Worm (Caenorhabditis elegans) whole organism, young adult: Measurements from ENCODE around the gene plk-3.

ENCODE experiments used
- B0035.1 ChIP-seq: sonication (generic microtip); optimal IDR thresholded peaks from 2 replicates; lab custom pipeline; 2016; ENCODE audit warnings: missing genetic modification characterization, mild to moderate bottlenecking, missing compliant biosample characterization, missing genotype, missing genetic modification reagents
- F52B5.7 ChIP-seq: sonication (generic microtip); optimal IDR thresholded peaks from 2 replicates; lab custom pipeline; 2016; ENCODE audit warnings: mild to moderate bottlenecking, missing genetic modification characterization, missing compliant biosample characterization
- K11D2.4 ChIP-seq: fragments of 200-800 bp; sonication (Bioruptor generic); IDR thresholded peaks from 2 replicates; pipeline ENCODE4 v1.3.6; 2022; ENCODE audit warnings: missing genetic modification reagents, missing genetic modification characterization, missing compliant biosample characterization
- T07F8.4 ChIP-seq: sonication (generic microtip); optimal IDR thresholded peaks from 2 replicates; lab custom pipeline; 2016; ENCODE audit warnings: mild to moderate bottlenecking, missing genetic modification characterization, moderate library complexity, missing compliant biosample characterization
- T26A5.8 ChIP-seq: sonication (generic microtip); optimal IDR thresholded peaks from 2 replicates; lab custom pipeline; 2016; ENCODE audit warnings: missing genetic modification characterization, missing compliant biosample characterization
- Y67H2A.10 ChIP-seq: fragments of 200-800 bp; sonication (Bioruptor generic); conservative IDR thresholded peaks from 2 replicates; pipeline ENCODE4 v1.3.6; 2022; ENCODE audit warnings: missing genetic modification reagents, missing genetic modification characterization, missing compliant biosample characterization
- ama-1 ChIP-seq, 3 experiments: fragments of 150-350 bp in 1 of 3; sonication (generic microtip) in 2 of 3; optimal IDR thresholded peaks; 2 replicates each; lab custom pipeline; 2014 to 2018; ENCODE audit warnings: missing biosample characterization in 2 of 3, missing genetic modification characterization in 2 of 3, missing genetic modification reagents in 2 of 3
- atf-7 ChIP-seq: sonication (generic microtip); optimal IDR thresholded peaks from 2 replicates; lab custom pipeline; 2017; ENCODE audit warnings: mild to moderate bottlenecking, missing genetic modification characterization, missing compliant biosample characterization
- athp-1 ChIP-seq: sonication (generic microtip); optimal IDR thresholded peaks from 2 replicates; lab custom pipeline; 2017; ENCODE audit warnings: mild to moderate bottlenecking, missing genetic modification characterization, missing compliant biosample characterization
- attf-3 ChIP-seq: fragments of 200-800 bp; sonication (Bioruptor generic); conservative IDR thresholded peaks from 2 replicates; pipeline ENCODE4 v1.3.6; 2022; ENCODE audit warnings: missing genetic modification reagents, missing genetic modification characterization, missing compliant biosample characterization
- attf-5 ChIP-seq: fragments of 200-800 bp; sonication (Bioruptor generic); optimal IDR thresholded peaks from 2 replicates; lab custom pipeline; 2018; ENCODE audit warnings: mild to moderate bottlenecking, missing genetic modification characterization, missing compliant biosample characterization
- ccch-3 ChIP-seq: fragments of 200-800 bp; sonication (Bioruptor generic); optimal IDR thresholded peaks from 2 replicates; lab custom pipeline; 2018; ENCODE audit warnings: mild to moderate bottlenecking, missing genetic modification characterization, missing compliant biosample characterization
- ceh-100 ChIP-seq: fragments of 200-800 bp; sonication (Bioruptor generic); IDR thresholded peaks from 2 replicates; pipeline ENCODE4 v1.3.6; 2022; ENCODE audit warnings: missing genetic modification reagents, missing genetic modification characterization, missing compliant biosample characterization
- ceh-27 ChIP-seq: fragments of 200-800 bp; sonication (Bioruptor generic); optimal IDR thresholded peaks from 2 replicates; lab custom pipeline; 2018; ENCODE audit warnings: mild to moderate bottlenecking, missing genetic modification characterization, moderate library complexity, missing compliant biosample characterization
- ceh-40 ChIP-seq: fragments of 200-800 bp; sonication (Bioruptor generic); IDR thresholded peaks from 2 replicates; pipeline ENCODE4 v1.3.6; 2022; ENCODE audit warnings: missing genetic modification characterization, missing compliant biosample characterization
- ceh-58 ChIP-seq: fragments of 200-800 bp; sonication (Bioruptor generic); IDR thresholded peaks from 2 replicates; pipeline ENCODE4 v1.3.6; 2022; ENCODE audit warnings: missing genetic modification characterization, missing compliant biosample characterization
- die-1 ChIP-seq: sonication (generic microtip); optimal IDR thresholded peaks from 2 replicates; lab custom pipeline; 2016; ENCODE audit warnings: missing genotype, mild to moderate bottlenecking, missing genetic modification characterization, missing compliant biosample characterization
- dox-1 ChIP-seq: fragments of 200-800 bp; sonication (Bioruptor generic); IDR thresholded peaks from 2 replicates; pipeline ENCODE4 v1.3.6; 2022; ENCODE audit warnings: missing genetic modification reagents, missing genetic modification characterization, missing compliant biosample characterization
- dpff-1 ChIP-seq: sonication (generic microtip); optimal IDR thresholded peaks from 2 replicates; lab custom pipeline; 2017; ENCODE audit warnings: mild to moderate bottlenecking, missing genetic modification characterization, missing compliant biosample characterization
- efl-1 ChIP-seq: fragments of 150-350 bp; optimal IDR thresholded peaks from 2 replicates; lab custom pipeline; 2014; ENCODE audit warnings: missing biosample characterization, missing genetic modification reagents, missing genetic modification characterization
- egl-44 ChIP-seq: fragments of 200-800 bp; sonication (Bioruptor generic); IDR thresholded peaks from 2 replicates; pipeline ENCODE4 v1.3.6; 2022; ENCODE audit warnings: missing genetic modification reagents, missing genetic modification characterization, missing compliant biosample characterization
- ekl-4 ChIP-seq: fragments of 200-800 bp; sonication (Bioruptor generic); IDR thresholded peaks from 2 replicates; pipeline ENCODE4 v1.3.6; 2022; ENCODE audit warnings: missing genetic modification reagents, missing genetic modification characterization, missing compliant biosample characterization
- hlh-26 ChIP-seq: fragments of 200-800 bp; sonication (Bioruptor generic); conservative IDR thresholded peaks from 2 replicates; pipeline ENCODE4 v1.3.6; 2022; ENCODE audit warnings: missing genetic modification reagents, missing genetic modification characterization, missing compliant biosample characterization
- let-607 ChIP-seq, 2 experiments: fragments of 200-800 bp in 1 of 2; sonication (Bioruptor generic) in 1 of 2; sonication (generic microtip) in 1 of 2; optimal IDR thresholded peaks; 2 replicates each; lab custom pipeline; 2016 to 2018; ENCODE audit warnings: mild to moderate bottlenecking in 2 of 2, missing compliant biosample characterization in 2 of 2, missing genetic modification characterization in 2 of 2, moderate library complexity in 2 of 2, missing genotype in 1 of 2
- lin-35 ChIP-seq, 3 experiments: fragments of 150-350 bp in 2 of 3; sonication (generic microtip) in 1 of 3; optimal IDR thresholded peaks; 2 replicates each; lab custom pipeline; 2014 to 2018; ENCODE audit warnings: missing biosample characterization in 3 of 3, missing genetic modification characterization in 3 of 3, missing genetic modification reagents in 3 of 3
- lin-40 ChIP-seq: sonication (generic microtip); optimal IDR thresholded peaks from 2 replicates; lab custom pipeline; 2016; ENCODE audit warnings: missing genetic modification characterization, mild to moderate bottlenecking, missing compliant biosample characterization, missing genotype, missing genetic modification reagents
- lin-54 ChIP-seq: fragments of 200-800 bp; sonication (Bioruptor generic); optimal IDR thresholded peaks from 2 replicates; lab custom pipeline; 2018; ENCODE audit warnings: mild to moderate bottlenecking, missing genetic modification characterization, missing compliant biosample characterization
- madf-3 ChIP-seq: fragments of 200-800 bp; sonication (Bioruptor generic); IDR thresholded peaks from 2 replicates; pipeline ENCODE4 v1.3.6; 2022; ENCODE audit warnings: missing genetic modification reagents, missing genetic modification characterization, missing compliant biosample characterization
- madf-8 ChIP-seq: fragments of 200-800 bp; sonication (Bioruptor generic); conservative IDR thresholded peaks from 2 replicates; pipeline ENCODE4 v1.3.6; 2022; ENCODE audit warnings: missing genetic modification reagents, missing genetic modification characterization, missing compliant biosample characterization
- mel-28 ChIP-seq: sonication (generic microtip); optimal IDR thresholded peaks from 2 replicates; lab custom pipeline; 2016; ENCODE audit warnings: borderline replicate concordance, mild to moderate bottlenecking, missing genetic modification characterization, missing compliant biosample characterization
- mes-4 ChIP-seq: sonication (generic microtip); optimal IDR thresholded peaks from 2 replicates; lab custom pipeline; 2016; ENCODE audit warnings: missing genotype, missing genetic modification characterization, missing compliant biosample characterization
- nfya-2 ChIP-seq: fragments of 200-800 bp; sonication (Bioruptor generic); IDR thresholded peaks from 2 replicates; pipeline ENCODE4 v1.3.6; 2022; ENCODE audit warnings: missing genetic modification reagents, missing genetic modification characterization, missing compliant biosample characterization
- nfyb-1 ChIP-seq: fragments of 200-800 bp; sonication (Bioruptor generic); IDR thresholded peaks from 2 replicates; pipeline ENCODE4 v1.3.6; 2022; ENCODE audit warnings: missing genetic modification reagents, missing genetic modification characterization, missing compliant biosample characterization
- nhr-120 ChIP-seq: fragments of 200-800 bp; sonication (Bioruptor generic); IDR thresholded peaks from 2 replicates; pipeline ENCODE4 v1.3.6; 2022; ENCODE audit warnings: missing genetic modification characterization, missing compliant biosample characterization
- nhr-179 ChIP-seq: sonication (generic microtip); optimal IDR thresholded peaks from 2 replicates; lab custom pipeline; 2016; ENCODE audit warnings: mild to moderate bottlenecking, missing genetic modification characterization, missing compliant biosample characterization
- nhr-90 ChIP-seq: sonication (generic microtip); optimal IDR thresholded peaks from 2 replicates; lab custom pipeline; 2016; ENCODE audit warnings: missing genotype, mild to moderate bottlenecking, missing genetic modification characterization, missing compliant biosample characterization
- pha-4 ChIP-seq: fragments of 150-350 bp; sonication (generic microtip); optimal IDR thresholded peaks from 2 replicates; lab custom pipeline; 2014; ENCODE audit warnings: missing biosample characterization, missing genetic modification reagents, missing genetic modification characterization
- sdz-38 ChIP-seq: sonication (generic microtip); optimal IDR thresholded peaks from 2 replicates; lab custom pipeline; 2016; ENCODE audit warnings: missing genotype, missing genetic modification characterization, missing compliant biosample characterization
- snpc-1.3 ChIP-seq: sonication (generic microtip); optimal IDR thresholded peaks from 2 replicates; lab custom pipeline; 2017; ENCODE audit warnings: missing genetic modification characterization, mild to moderate bottlenecking, missing compliant biosample characterization, antibody characterized with exemption, moderate library complexity, missing genotype, missing genetic modification reagents; ENCODE audit not compliant: insufficient read depth
- snpc-3.4 ChIP-seq: sonication (generic microtip); optimal IDR thresholded peaks from 2 replicates; lab custom pipeline; 2017; ENCODE audit warnings: missing genetic modification characterization, mild to moderate bottlenecking, missing compliant biosample characterization, antibody characterized with exemption, moderate library complexity, missing genotype, missing genetic modification reagents
- tbx-9 ChIP-seq: sonication (generic microtip); optimal IDR thresholded peaks from 2 replicates; lab custom pipeline; 2016; ENCODE audit warnings: borderline replicate concordance, missing genetic modification characterization, inconsistent platforms, missing compliant biosample characterization
- unc-130 ChIP-seq: sonication (generic microtip); optimal IDR thresholded peaks from 2 replicates; lab custom pipeline; 2016; ENCODE audit warnings: missing genetic modification reagents, missing genetic modification characterization, missing compliant biosample characterization
- ztf-18 ChIP-seq: sonication (generic microtip); optimal IDR thresholded peaks from 2 replicates; lab custom pipeline; 2016; ENCODE audit warnings: missing genotype, mild to moderate bottlenecking, missing genetic modification characterization, missing compliant biosample characterization

Gene plk-3

ce11 chrIV:7516167-7516566, 43.2 kb upstream of the plk-3 start, which contains the start of the genes R05G6.9 and R05G6.3:
R05G6.9 (minus strand) TSS chrIV:7516267.
R05G6.3 (plus strand) TSS chrIV:7516552.
- TF ChIP-seq ceh-58 (GFP tag; lab: Robert Waterston, UW): no peak
- no peak for TF ChIP-seq Y67H2A.10 (GFP tag; lab: Robert Waterston, UW)
- no peak for TF ChIP-seq nhr-120 (GFP tag; lab: Robert Waterston, UW)
- TF ChIP-seq unc-130 (GFP tag; lab: Kevin White, UChicago): no peak
- no peak for TF ChIP-seq lin-40 (tag; lab: Kevin White, UChicago)
- no peak for TF ChIP-seq attf-3 (GFP tag; lab: Robert Waterston, UW)
- no peak for TF ChIP-seq nhr-179 (tag; lab: Kevin White, UChicago)

- no peak for TF ChIP-seq K11D2.4 (GFP tag; lab: Robert Waterston, UW)
- no peak for TF ChIP-seq let-607 (tag; optimal IDR thresholded peaks at IDR 0.05; lab: Kevin White, UChicago)
- no peak for TF ChIP-seq snpc-3.4
- no peak for TF ChIP-seq lin-35 (GFP tag; optimal IDR thresholded peaks at IDR 0.05; lab: Kevin White, UChicago)
- TF ChIP-seq ekl-4 (GFP tag; lab: Robert Waterston, UW): no peak
- TF ChIP-seq madf-8 (GFP tag; lab: Robert Waterston, UW): no peak
- no peak for TF ChIP-seq ztf-18 (tag; lab: Kevin White, UChicago)
- TF ChIP-seq T07F8.4 (tag; lab: Kevin White, UChicago): no peak
- TF ChIP-seq mes-4 (tag; lab: Kevin White, UChicago): no peak
- no peak for TF ChIP-seq ama-1 (optimal IDR thresholded peaks at IDR 0.05; lab: Kevin White, UChicago)
- TF ChIP-seq ama-1 (GFP tag; optimal IDR thresholded peaks at IDR 0.05; lab: Kevin White, UChicago): no peak
- peak; percentile 94 for TF ChIP-seq attf-3 (GFP tag; lab: Robert Waterston, UW)
- peak; percentile 7 for TF ChIP-seq attf-5 (GFP tag; lab: Kevin White, UChicago)
Measured at ce11 chrIV:7512617-7513233, 39.7 kb upstream of the plk-3 start, which contains the start of the genes plc-4 and R05G6.4. plc-4 (minus strand) TSS chrIV:7512667. R05G6.4 (plus strand) TSS chrIV:7513233.

ce11 chrIV:7510829-7511228, 37.8 kb upstream of the plk-3 start:
- TF ChIP-seq lin-54 (no peak), atf-7 (tag; lab: Kevin White, UChicago) (no peak), F52B5.7 (tag; lab: Kevin White, UChicago) (no peak), Y67H2A.10 (GFP tag; lab: Robert Waterston, UW) (no peak), B0035.1 (no peak), hlh-26 (GFP tag; lab: Robert Waterston, UW) (no peak), die-1 (tag; lab: Kevin White, UChicago) (no peak), mel-28 (tag; lab: Kevin White, UChicago) (no peak), snpc-3.4 (peak; percentile 14), ceh-100 (no peak), tbx-9 (tag; lab: Kevin White, UChicago) (no peak), ztf-18 (tag; lab: Kevin White, UChicago) (no peak), ceh-27 (GFP tag; lab: Kevin White, UChicago) (no peak), sdz-38 (tag; lab: Kevin White, UChicago) (no peak), T26A5.8 (tag; lab: Kevin White, UChicago) (no peak), mes-4 (tag; lab: Kevin White, UChicago) (no peak), egl-44 (GFP tag; lab: Robert Waterston, UW) (no peak), ccch-3 (GFP tag; lab: Kevin White, UChicago) (no peak), efl-1 (peak; percentile 18), pha-4 (tag; lab: Kevin White, UChicago) (no peak), nfya-2 (GFP tag; lab: Robert Waterston, UW) (0 out of 2 replicates have a peak, but pooled peaks have one; percentile 80), ceh-40 (GFP tag; lab: Robert Waterston, UW) (no peak), ekl-4 (GFP tag; lab: Robert Waterston, UW) (no peak), nfyb-1 (GFP tag; lab: Robert Waterston, UW) (peak; percentile 97), dpff-1 (no peak), dox-1 (GFP tag; lab: Robert Waterston, UW) (no peak), madf-3 (GFP tag; lab: Robert Waterston, UW) (no peak), nhr-90 (tag; lab: Kevin White, UChicago) (no peak), athp-1 (tag; lab: Kevin White, UChicago) (no peak), snpc-1.3 (peak; percentile 4)
